Worm (Caenorhabditis elegans) whole organism, mixed stage, embryonic: ENCODE measurements around the gene T03E6.9.

Source experiments
- ceh-43 ChIP-seq: fragments of 200-800 bp; sonication (Bioruptor generic); optimal IDR thresholded peaks from 2 replicates; lab custom pipeline; 2018; ENCODE audit warnings: mild to moderate bottlenecking, missing genetic modification characterization, moderate library complexity, missing compliant biosample characterization
- ceh-83 ChIP-seq: fragments of 200-800 bp; sonication (Bioruptor generic); optimal IDR thresholded peaks from 2 replicates; lab custom pipeline; 2018; ENCODE audit warnings: mild to moderate bottlenecking, missing genetic modification characterization, missing compliant biosample characterization
- elt-1 ChIP-seq: sonication (generic microtip); optimal IDR thresholded peaks from 2 replicates; lab custom pipeline; 2017; ENCODE audit warnings: missing genetic modification characterization, mild to moderate bottlenecking, missing compliant biosample characterization, antibody characterized with exemption, moderate library complexity, borderline replicate concordance; ENCODE audit not compliant: insufficient read depth
- unc-120 ChIP-seq: sonication (generic microtip); optimal IDR thresholded peaks from 2 replicates; lab custom pipeline; 2017; ENCODE audit warnings: missing genetic modification characterization, missing compliant biosample characterization; ENCODE audit not compliant: poor library complexity, severe bottlenecking
- zip-8 ChIP-seq: fragments of 150-350 bp; optimal IDR thresholded peaks from 2 replicates; lab custom pipeline; 2014; ENCODE audit warnings: missing biosample characterization, missing genetic modification characterization

Gene T03E6.9

DNA sequence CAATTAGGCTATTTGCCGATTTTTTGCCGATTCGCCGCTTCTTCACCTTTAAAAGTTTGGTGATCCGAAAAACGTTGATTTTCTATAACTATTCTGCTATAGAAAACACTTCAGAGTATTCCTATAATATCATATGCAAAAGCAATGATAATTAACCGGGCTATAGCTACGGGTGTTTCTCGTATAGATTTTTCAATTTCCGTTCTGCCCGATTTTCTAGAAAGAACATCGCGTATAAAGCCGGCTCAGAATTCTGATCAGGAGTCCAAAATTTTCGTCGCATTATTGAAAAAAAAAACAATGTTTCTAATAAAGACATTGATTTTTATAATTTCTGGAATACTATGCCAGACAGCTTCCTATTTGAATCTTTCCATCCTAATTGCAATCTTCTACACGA, 49.8 kb downstream of the T03E6.9 start, which contains the start of gene srbc-65:
Gene srbc-65, plus strand, starts transcription at position 301 of the 400 bp plus-strand sequence.
- TF ChIP-seq ceh-43 (GFP tag; lab: Kevin White, UChicago) (no peak), elt-1 (tag; lab: Kevin White, UChicago) (no peak), unc-120 (tag; lab: Kevin White, UChicago) (no peak), ceh-83 (GFP tag; lab: Kevin White, UChicago) (no peak), zip-8 (no peak)
